Worm (Caenorhabditis elegans): Measurements from ENCODE around the gene hlh-3.

DNA sequence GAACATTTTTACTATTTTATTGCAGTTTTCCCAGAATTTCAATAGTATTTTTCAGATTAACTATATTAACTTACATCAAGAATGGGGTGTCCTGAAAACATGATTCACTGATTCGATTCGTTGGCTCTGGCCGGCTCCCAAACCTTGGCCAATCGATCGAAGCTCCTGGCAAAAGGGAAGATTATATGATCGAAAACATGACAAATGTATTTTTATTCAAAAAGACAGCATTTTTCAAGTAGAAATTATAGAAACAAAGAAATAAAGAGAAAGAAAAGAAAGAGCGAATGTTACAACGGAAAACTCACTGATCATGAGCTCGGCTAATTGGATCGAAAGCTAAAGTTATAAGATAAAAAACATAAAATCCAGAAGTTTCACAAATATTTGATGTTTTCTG is 15.7 kb upstream of the hlh-3 start, which contains the start of gene T24B8.4:
- TF ChIP-seq mep-1 (tag; optimal IDR thresholded peaks at IDR 0.05) (no peak), ceh-43 (GFP tag; optimal IDR thresholded peaks at IDR 0.05) (no peak), ztf-11 (tag; optimal IDR thresholded peaks at IDR 0.05) (no peak), pha-4 (tag; optimal IDR thresholded peaks at IDR 0.05) (no peak), nhr-12 (tag; optimal IDR thresholded peaks at IDR 0.05) (no peak), cnd-1 (tag; optimal IDR thresholded peaks at IDR 0.05) (no peak), blmp-1 (tag; optimal IDR thresholded peaks at IDR 0.05) (no peak), nhr-76 (tag; optimal IDR thresholded peaks at IDR 0.05) (no peak), lin-13 (tag; optimal IDR thresholded peaks at IDR 0.05) (no peak), unc-39 (tag; optimal IDR thresholded peaks at IDR 0.05) (no peak), lsy-2 (tag; optimal IDR thresholded peaks at IDR 0.05) (no peak)
